1 fruit fly cellular context compared by ENCODE assay signal in genomic region chr3R:10411752-10412549, dm6.
TF ChIP-seq lines count a peak whose summit lies in the region.

No protein-coding gene starts in this region.

TF ChIP-seq in whole organism, embryonic, 481 proteins besides CTCF, POLR2A, EP300 and RAD21 (continued from another document and continues in another):
- TF ChIP-seq NfI (GFP tag; optimal IDR thresholded peaks at IDR 0.05; lab: Kevin White, UChicago) (peak; percentile 11), Awh (GFP tag; IDR thresholded peaks at IDR 0.05; lab: Robert Waterston, UW) (peak; percentile 42; the same call in 1 of the 2 replicates), pan (optimal IDR thresholded peaks at IDR 0.05; lab: Kevin White, UChicago) (no peak), pan (GFP tag; optimal IDR thresholded peaks at IDR 0.05 in 1 of 2, IDR thresholded peaks at IDR 0.05 in 1 of 2) (peak in 1 of 2 experiments; percentile 55), az2 (GFP tag; optimal IDR thresholded peaks at IDR 0.05; lab: Kevin White, UChicago) (no peak), D (optimal IDR thresholded peaks at IDR 0.05; lab: Kevin White, UChicago) (no peak), D (GFP tag; optimal IDR thresholded peaks at IDR 0.05; lab: Kevin White, UChicago) (no peak), CG17802 (tag; optimal IDR thresholded peaks at IDR 0.05; lab: Kevin White, UChicago) (no peak), CG8089 (GFP tag; optimal IDR thresholded peaks at IDR 0.05; lab: Kevin White, UChicago) (no peak), CG34224 (GFP tag; IDR thresholded peaks at IDR 0.05; lab: Robert Waterston, UW; ENCODE audit: partially characterized antibody) (no peak), Poxn (GFP tag; IDR thresholded peaks at IDR 0.05; lab: Robert Waterston, UW) (0 out of 2 replicates have a peak, but pooled peaks have one; percentile 17), mam (GFP tag; optimal IDR thresholded peaks at IDR 0.05; lab: Kevin White, UChicago) (peak; percentile 70), kni (GFP tag; optimal IDR thresholded peaks at IDR 0.05; lab: Kevin White, UChicago) (no peak), CG7745 (tag; optimal IDR thresholded peaks at IDR 0.05; lab: Kevin White, UChicago) (no peak), cg (GFP tag; optimal IDR thresholded peaks at IDR 0.05; lab: Kevin White, UChicago) (no peak), CG30431 (GFP tag; optimal IDR thresholded peaks at IDR 0.05; lab: Kevin White, UChicago) (no peak), nerfin-2 (GFP tag; IDR thresholded peaks at IDR 0.05; lab: Robert Waterston, UW; ENCODE audit: partially characterized antibody) (no peak), CG2120 (GFP tag; optimal IDR thresholded peaks at IDR 0.05; lab: Kevin White, UChicago) (peak; percentile 62), p53 (GFP tag; optimal IDR thresholded peaks at IDR 0.05; lab: Kevin White, UChicago) (no peak), Dek (tag; optimal IDR thresholded peaks at IDR 0.05; lab: Kevin White, UChicago) (peak; percentile 65), CG17912 (GFP tag; optimal IDR thresholded peaks at IDR 0.05; lab: Kevin White, UChicago) (no peak), Hmr (GFP tag; optimal IDR thresholded peaks at IDR 0.05; lab: Kevin White, UChicago) (no peak), CG13296 (GFP tag; optimal IDR thresholded peaks at IDR 0.05; lab: Kevin White, UChicago) (peak; percentile 63), CG16815 (GFP tag; optimal IDR thresholded peaks at IDR 0.05; lab: Kevin White, UChicago) (no peak), CoRest (tag; optimal IDR thresholded peaks at IDR 0.05; lab: Kevin White, UChicago) (no peak), pfk (GFP tag; optimal IDR thresholded peaks at IDR 0.05; lab: Kevin White, UChicago) (no peak), danr (GFP tag; IDR thresholded peaks at IDR 0.05; lab: Robert Waterston, UW) (no peak; the same call in 1 of the 2 replicates), Scr (GFP tag; IDR thresholded peaks at IDR 0.05; lab: Robert Waterston, UW; ENCODE audit: partially characterized antibody) (no peak), CG18599 (GFP tag; optimal IDR thresholded peaks at IDR 0.05; lab: Kevin White, UChicago) (peak; percentile 90), CG1024 (GFP tag; IDR thresholded peaks at IDR 0.05; lab: Robert Waterston, UW) (no peak), esg (GFP tag; conservative IDR thresholded peaks at IDR 0.05; lab: Robert Waterston, UW) (no peak), Jarid2 (GFP tag; optimal IDR thresholded peaks at IDR 0.05; lab: Kevin White, UChicago) (no peak), CG6813 (GFP tag; optimal IDR thresholded peaks at IDR 0.05; lab: Kevin White, UChicago) (peak; percentile 64), CG4404 (GFP tag; IDR thresholded peaks at IDR 0.05; lab: Robert Waterston, UW) (peak; percentile 42; the same call in 1 of the 2 replicates), sisA (GFP tag; IDR thresholded peaks at IDR 0.05; lab: Robert Waterston, UW) (no peak; the same call in 1 of the 2 replicates), ttk (GFP tag; IDR thresholded peaks at IDR 0.05; lab: Robert Waterston, UW) (peak; percentile 71), CHES-1-like (GFP tag; optimal IDR thresholded peaks at IDR 0.05; lab: Kevin White, UChicago) (no peak), CG15479 (GFP tag; optimal IDR thresholded peaks at IDR 0.05; lab: Kevin White, UChicago) (no peak), so (GFP tag; IDR thresholded peaks at IDR 0.05; lab: Robert Waterston, UW) (0 out of 3 replicates have a peak, but pooled peaks have one; percentile 9), CG8290 (GFP tag; optimal IDR thresholded peaks at IDR 0.05; lab: Kevin White, UChicago) (no peak), CG8290 (tag; optimal IDR thresholded peaks at IDR 0.05; lab: Kevin White, UChicago) (no peak), CG16863 (GFP tag; optimal IDR thresholded peaks at IDR 0.05; lab: Kevin White, UChicago) (no peak), CG14710 (tag; optimal IDR thresholded peaks at IDR 0.05; lab: Kevin White, UChicago) (no peak), emc (GFP tag; optimal IDR thresholded peaks at IDR 0.05; lab: Kevin White, UChicago) (no peak), Hand (GFP tag; optimal IDR thresholded peaks at IDR 0.05; lab: Kevin White, UChicago) (peak; percentile 2), Ssrp (tag; optimal IDR thresholded peaks at IDR 0.05; lab: Kevin White, UChicago) (no peak), CG10979 (tag; optimal IDR thresholded peaks at IDR 0.05; lab: Kevin White, UChicago) (no peak), CG7357 (GFP tag; IDR thresholded peaks at IDR 0.05; lab: Robert Waterston, UW) (no peak), chm (GFP tag; IDR thresholded peaks at IDR 0.05; lab: Robert Waterston, UW) (no peak), ewg (GFP tag; optimal IDR thresholded peaks at IDR 0.05; lab: Kevin White, UChicago) (no peak), al (GFP tag; IDR thresholded peaks at IDR 0.05; lab: Robert Waterston, UW) (peak; percentile 64), CG8944 (GFP tag; optimal IDR thresholded peaks at IDR 0.05; lab: Kevin White, UChicago) (no peak), org-1 (GFP tag; optimal IDR thresholded peaks at IDR 0.05; lab: Kevin White, UChicago) (no peak), CG9797 (GFP tag; optimal IDR thresholded peaks at IDR 0.05; lab: Kevin White, UChicago) (no peak), CG12071 (GFP tag; optimal IDR thresholded peaks at IDR 0.05; lab: Kevin White, UChicago) (no peak), HmgZ (tag; optimal IDR thresholded peaks at IDR 0.05; lab: Kevin White, UChicago) (peak; percentile 0), Deaf1 (tag; optimal IDR thresholded peaks at IDR 0.05; lab: Kevin White, UChicago) (no peak), CG8765 (GFP tag; IDR thresholded peaks at IDR 0.05; lab: Robert Waterston, UW) (no peak; the same call in 1 of the 2 replicates), CG30403 (GFP tag; optimal IDR thresholded peaks at IDR 0.05; lab: Kevin White, UChicago) (peak; percentile 9), Dip3 (GFP tag; optimal IDR thresholded peaks at IDR 0.05; lab: Kevin White, UChicago) (peak; percentile 8), Oli (tag; optimal IDR thresholded peaks at IDR 0.05; lab: Kevin White, UChicago) (no peak), CG1233 (GFP tag; optimal IDR thresholded peaks at IDR 0.05; lab: Kevin White, UChicago) (peak; percentile 27), E2f1 (GFP tag; IDR thresholded peaks at IDR 0.05; lab: Robert Waterston, UW) (peak; percentile 60), zen2 (GFP tag; IDR thresholded peaks at IDR 0.05; lab: Robert Waterston, UW; ENCODE audit: partially characterized antibody) (no peak), CG2875 (GFP tag; optimal IDR thresholded peaks at IDR 0.05; lab: Kevin White, UChicago) (no peak), CG16813 (GFP tag; IDR thresholded peaks at IDR 0.05; lab: Robert Waterston, UW; ENCODE audit: partially characterized antibody) (no peak), MESR4 (GFP tag; optimal IDR thresholded peaks at IDR 0.05; lab: Kevin White, UChicago) (no peak), eyg (GFP tag; optimal IDR thresholded peaks at IDR 0.05; lab: Kevin White, UChicago) (no peak), unpg (GFP tag; optimal IDR thresholded peaks at IDR 0.05; lab: Kevin White, UChicago) (no peak), onecut (GFP tag; IDR thresholded peaks at IDR 0.05; lab: Robert Waterston, UW) (no peak), cato (GFP tag; optimal IDR thresholded peaks at IDR 0.05; lab: Kevin White, UChicago; ENCODE audit: borderline replicate concordance) (no peak), Opbp (GFP tag; IDR thresholded peaks at IDR 0.05; lab: Robert Waterston, UW; ENCODE audit: partially characterized antibody) (no peak), CG18764 (GFP tag; optimal IDR thresholded peaks at IDR 0.05; lab: Kevin White, UChicago) (no peak), CG11085 (GFP tag; IDR thresholded peaks at IDR 0.05; lab: Robert Waterston, UW) (peak; percentile 64; the same call in 1 of the 2 replicates), CG14667 (GFP tag; IDR thresholded peaks at IDR 0.05; lab: Robert Waterston, UW) (peak; percentile 35; the same call in 1 of the 2 replicates), br (optimal IDR thresholded peaks at IDR 0.05; lab: Kevin White, UChicago) (no peak), Myb (GFP tag; optimal IDR thresholded peaks at IDR 0.05; lab: Kevin White, UChicago) (peak; percentile 27), CG12391 (tag; optimal IDR thresholded peaks at IDR 0.05; lab: Kevin White, UChicago) (no peak), pho (GFP tag; optimal IDR thresholded peaks at IDR 0.05; lab: Kevin White, UChicago) (peak; percentile 16), sens-2 (GFP tag; IDR thresholded peaks at IDR 0.05; lab: Robert Waterston, UW) (no peak), CG3281 (GFP tag; optimal IDR thresholded peaks at IDR 0.05; lab: Kevin White, UChicago) (peak; percentile 76), CG32772 (GFP tag; IDR thresholded peaks at IDR 0.05; lab: Robert Waterston, UW) (peak; percentile 60), Usf (GFP tag; optimal IDR thresholded peaks at IDR 0.05; lab: Kevin White, UChicago) (no peak), HLH3B (GFP tag; IDR thresholded peaks at IDR 0.05; lab: Robert Waterston, UW) (peak; percentile 55; the same call in 1 of the 2 replicates), CG33557 (GFP tag; optimal IDR thresholded peaks at IDR 0.05; lab: Kevin White, UChicago) (no peak), CG11696 (GFP tag; IDR thresholded peaks at IDR 0.05; lab: Robert Waterston, UW) (peak; percentile 40; the same call in 1 of the 2 replicates), CG7987 (GFP tag; optimal IDR thresholded peaks at IDR 0.05; lab: Kevin White, UChicago) (no peak), CG18619 (GFP tag; optimal IDR thresholded peaks at IDR 0.05; lab: Kevin White, UChicago) (no peak), Bgb (GFP tag; IDR thresholded peaks at IDR 0.05; lab: Robert Waterston, UW; ENCODE audit: partially characterized antibody) (no peak), en (GFP tag; optimal IDR thresholded peaks at IDR 0.05; lab: Kevin White, UChicago) (no peak), hb (GFP tag; IDR thresholded peaks at IDR 0.05; lab: Robert Waterston, UW; ENCODE audit: partially characterized antibody) (no peak), Sin3A (optimal IDR thresholded peaks at IDR 0.05; lab: Kevin White, UChicago) (no peak), CG3847 (GFP tag; IDR thresholded peaks at IDR 0.05; lab: Robert Waterston, UW) (no peak), CG2889 (GFP tag; IDR thresholded peaks at IDR 0.05; lab: Robert Waterston, UW) (no peak), odd (GFP tag; optimal IDR thresholded peaks at IDR 0.05; lab: Kevin White, UChicago) (no peak), ac (GFP tag; optimal IDR thresholded peaks at IDR 0.05; lab: Kevin White, UChicago) (no peak), ssp (GFP tag; IDR thresholded peaks at IDR 0.05; lab: Robert Waterston, UW) (peak; percentile 17; the same call in 1 of the 2 replicates), tap (tag; optimal IDR thresholded peaks at IDR 0.05; lab: Kevin White, UChicago) (no peak), CG8281 (tag; optimal IDR thresholded peaks at IDR 0.05; lab: Kevin White, UChicago) (no peak), HLH54F (GFP tag; optimal IDR thresholded peaks at IDR 0.05; lab: Kevin White, UChicago) (no peak), cwo (GFP tag; optimal IDR thresholded peaks at IDR 0.05; lab: Kevin White, UChicago) (peak; percentile 91), hth (optimal IDR thresholded peaks at IDR 0.05; lab: Kevin White, UChicago) (no peak), Doc3 (GFP tag; IDR thresholded peaks at IDR 0.05; lab: Robert Waterston, UW; ENCODE audit: partially characterized antibody) (no peak), CG12299 (tag; optimal IDR thresholded peaks at IDR 0.05; lab: Kevin White, UChicago) (no peak), CG10267 (tag; optimal IDR thresholded peaks at IDR 0.05; lab: Kevin White, UChicago) (no peak), CG42726 (GFP tag; IDR thresholded peaks at IDR 0.05; lab: Robert Waterston, UW; ENCODE audit: partially characterized antibody) (no peak), Sox102F (GFP tag; optimal IDR thresholded peaks at IDR 0.05; lab: Kevin White, UChicago) (no peak), Max (GFP tag; optimal IDR thresholded peaks at IDR 0.05; lab: Kevin White, UChicago) (no peak), CG12155 (GFP tag; optimal IDR thresholded peaks at IDR 0.05; lab: Kevin White, UChicago) (no peak), sens (GFP tag; lab: Kevin White, UChicago) (peak; percentile 55), CG4854 (GFP tag; optimal IDR thresholded peaks at IDR 0.05; lab: Kevin White, UChicago) (no peak), MTF-1 (GFP tag; optimal IDR thresholded peaks at IDR 0.05; lab: Kevin White, UChicago; ENCODE audit: borderline replicate concordance) (no peak), salm (tag; optimal IDR thresholded peaks at IDR 0.05; lab: Kevin White, UChicago) (no peak), knrl (GFP tag; IDR thresholded peaks at IDR 0.05; lab: Robert Waterston, UW; ENCODE audit: partially characterized antibody) (no peak), btn (GFP tag; optimal IDR thresholded peaks at IDR 0.05; lab: Kevin White, UChicago) (no peak), CG12104 (GFP tag; optimal IDR thresholded peaks at IDR 0.05; lab: Kevin White, UChicago) (no peak), CG17568 (GFP tag; optimal IDR thresholded peaks at IDR 0.05; lab: Kevin White, UChicago) (no peak), Gsc (GFP tag; IDR thresholded peaks at IDR 0.05; lab: Robert Waterston, UW) (no peak), Hsf (GFP tag; optimal IDR thresholded peaks at IDR 0.05; lab: Kevin White, UChicago) (no peak), tio (GFP tag; optimal IDR thresholded peaks at IDR 0.05; lab: Kevin White, UChicago) (no peak), caup (GFP tag; optimal IDR thresholded peaks at IDR 0.05; lab: Kevin White, UChicago; ENCODE audit: severe bottlenecking) (peak; percentile 64), CG15696 (tag; optimal IDR thresholded peaks at IDR 0.05; lab: Kevin White, UChicago) (no peak), Hr39 (optimal IDR thresholded peaks at IDR 0.05; lab: Kevin White, UChicago) (no peak), CG8359 (GFP tag; optimal IDR thresholded peaks at IDR 0.05; lab: Kevin White, UChicago; ENCODE audit: borderline replicate concordance) (no peak), Side (GFP tag; optimal IDR thresholded peaks at IDR 0.05; lab: Kevin White, UChicago) (peak; percentile 37), Nf-YB (GFP tag; optimal IDR thresholded peaks at IDR 0.05; lab: Kevin White, UChicago) (no peak), GATAe (GFP tag; conservative IDR thresholded peaks at IDR 0.05; lab: Robert Waterston, UW) (peak; percentile 85), ap (GFP tag; IDR thresholded peaks at IDR 0.05; lab: Robert Waterston, UW) (0 out of 2 replicates have a peak, but pooled peaks have one; percentile 13), z (GFP tag; IDR thresholded peaks at IDR 0.05; lab: Robert Waterston, UW) (no peak), NC2β (GFP tag; optimal IDR thresholded peaks at IDR 0.05; lab: Kevin White, UChicago) (no peak), crp (GFP tag; optimal IDR thresholded peaks at IDR 0.05; lab: Kevin White, UChicago) (no peak), CG15514 (GFP tag; optimal IDR thresholded peaks at IDR 0.05; lab: Kevin White, UChicago) (peak; percentile 27), eve (GFP tag; optimal IDR thresholded peaks at IDR 0.05; lab: Kevin White, UChicago) (no peak)
